Fruit fly (Drosophila melanogaster) Kc167 (cell line): ENCODE results near the gene armi.

Experiments
- Myc ChIP-seq: fragments of >200 bp; optimal IDR thresholded peaks from 2 replicates; lab custom pipeline; 2017; ENCODE audit warnings: missing external identifiers
- psq ChIP-seq: fragments of >200 bp; optimal IDR thresholded peaks from 2 replicates; lab custom pipeline; 2017; ENCODE audit warnings: missing external identifiers

dm6 chr3L:3419369-3420232 lies 41.5 kb upstream of the armi start:
- TF ChIP-seq psq (lab: Kevin White, UChicago) (no peak), Myc (lab: Kevin White, UChicago) (no peak)
